Fruit fly (Drosophila melanogaster): ENCODE results near the gene Rpn7.

DNA sequence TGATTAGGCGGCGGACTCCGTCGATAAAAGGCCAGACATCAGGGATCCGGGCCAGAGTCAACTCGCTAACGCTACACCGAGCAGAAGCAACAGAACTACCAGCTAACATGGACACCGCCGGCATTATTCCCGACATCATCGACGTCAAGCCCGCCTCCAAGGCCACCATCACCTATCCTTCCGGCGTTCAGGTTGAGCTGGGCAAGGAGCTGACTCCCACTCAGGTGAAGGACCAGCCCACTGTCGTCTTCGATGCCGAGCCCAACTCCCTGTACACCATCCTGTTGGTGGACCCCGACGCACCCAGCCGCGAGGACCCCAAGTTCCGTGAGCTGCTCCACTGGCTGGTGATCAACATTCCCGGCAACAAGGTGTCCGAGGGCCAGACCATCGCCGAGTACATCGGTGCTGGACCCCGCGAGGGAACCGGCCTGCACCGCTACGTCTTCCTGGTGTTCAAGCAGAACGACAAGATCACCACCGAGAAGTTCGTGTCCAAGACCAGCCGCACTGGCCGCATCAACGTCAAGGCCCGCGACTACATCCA lies 4.2 kb upstream of the Rpn7 start, which contains the start of gene Pebp1:
- no peak for TF ChIP-seq br (GFP tag; optimal IDR thresholded peaks at IDR 0.05)
- TF ChIP-seq Myc (optimal IDR thresholded peaks at IDR 0.05) = no peak
- no peak for TF ChIP-seq Hr83 (GFP tag; optimal IDR thresholded peaks at IDR 0.05; ENCODE audit: poor library complexity, severe bottlenecking)
- no peak for TF ChIP-seq OdsH (GFP tag; optimal IDR thresholded peaks at IDR 0.05)
- TF ChIP-seq foxo (GFP tag; optimal IDR thresholded peaks at IDR 0.05) = no peak
- no peak for TF ChIP-seq Sp1 (GFP tag; optimal IDR thresholded peaks at IDR 0.05)
- TF ChIP-seq pan (optimal IDR thresholded peaks at IDR 0.05) = no peak
- no peak for TF ChIP-seq HLH106 (tag; optimal IDR thresholded peaks at IDR 0.05)
- TF ChIP-seq usp (GFP tag; optimal IDR thresholded peaks at IDR 0.05) = no peak
- no peak for TF ChIP-seq h (GFP tag; optimal IDR thresholded peaks at IDR 0.05)

All from whole organism, wandering third instar larva.